ENCODE assay signal across 5 worm cellular contexts in the genomic region with DNA sequence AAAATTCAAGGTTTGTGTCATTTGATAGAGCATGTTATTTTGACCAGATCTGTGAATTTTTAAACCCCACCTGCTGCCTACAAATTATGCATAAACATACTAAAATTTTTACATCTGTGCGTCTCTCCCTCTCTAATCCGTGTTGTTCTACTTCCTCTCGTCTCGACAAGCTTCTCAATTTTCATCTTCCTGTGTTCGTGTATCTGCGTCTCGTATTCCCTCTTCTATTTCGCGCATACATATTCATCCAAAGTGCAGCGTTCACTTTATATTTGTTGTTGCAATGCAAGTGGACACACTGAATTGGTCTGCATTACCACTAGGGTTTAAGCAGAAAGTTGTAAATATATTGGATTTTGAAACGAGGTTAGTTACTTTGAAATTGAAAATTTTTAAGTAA.
TF ChIP-seq lines count a peak whose summit lies in the region.

A gene (plus strand): TSS at position 274 of the 400 bp plus-strand sequence.

TF ChIP-seq in whole organism, L1 larva, 84 proteins besides CTCF, POLR2A, EP300 and RAD21:
- no peak for TF ChIP-seq F16B12.6 (tag; optimal IDR thresholded peaks at IDR 0.05; lab: Kevin White, UChicago)
- peak; percentile 14 for TF ChIP-seq lin-14 (GFP tag; optimal IDR thresholded peaks at IDR 0.05; lab: Kevin White, UChicago)

TF ChIP-seq in whole organism, L2 larva, 48 proteins besides CTCF, POLR2A, EP300 and RAD21:
- TF ChIP-seq nhr-6 (tag; optimal IDR thresholded peaks at IDR 0.05; lab: Kevin White, UChicago) = no peak
- TF ChIP-seq C34F6.9 (tag; optimal IDR thresholded peaks at IDR 0.05; lab: Kevin White, UChicago) = peak; percentile 21
- TF ChIP-seq unc-55 (GFP tag; optimal IDR thresholded peaks at IDR 0.05; lab: Kevin White, UChicago) = peak; percentile 62
- TF ChIP-seq Y55F3AM.14 (GFP tag; optimal IDR thresholded peaks at IDR 0.05; lab: Kevin White, UChicago) = no peak

TF ChIP-seq in whole organism, late embryonic, 69 proteins besides CTCF, POLR2A, EP300 and RAD21:
- peak; percentile 35 for TF ChIP-seq nfya-1 (tag; optimal IDR thresholded peaks at IDR 0.05; lab: Kevin White, UChicago)
- no peak for TF ChIP-seq fkh-10 (GFP tag; optimal IDR thresholded peaks at IDR 0.05; lab: Kevin White, UChicago)
- TF ChIP-seq pha-2 (tag; optimal IDR thresholded peaks at IDR 0.05; lab: Kevin White, UChicago) = peak; percentile 7
- peak; percentile 12 for TF ChIP-seq ceh-31 (tag; optimal IDR thresholded peaks at IDR 0.05; lab: Kevin White, UChicago)
- no peak for TF ChIP-seq unc-55 (GFP tag; optimal IDR thresholded peaks at IDR 0.05; lab: Kevin White, UChicago)
- TF ChIP-seq nhr-11 (tag; optimal IDR thresholded peaks at IDR 0.05; lab: Kevin White, UChicago) = no peak
- TF ChIP-seq pax-1 (tag; optimal IDR thresholded peaks at IDR 0.05; lab: Kevin White, UChicago) = no peak
- no peak for TF ChIP-seq hlh-13 (GFP tag; optimal IDR thresholded peaks at IDR 0.05; lab: Kevin White, UChicago)
- no peak for TF ChIP-seq ceh-9 (tag; optimal IDR thresholded peaks at IDR 0.05; lab: Kevin White, UChicago)
- peak; percentile 87 for TF ChIP-seq ceh-34 (tag; optimal IDR thresholded peaks at IDR 0.05; lab: Kevin White, UChicago)
- TF ChIP-seq hlh-6 (tag; optimal IDR thresholded peaks at IDR 0.05; lab: Kevin White, UChicago) = no peak
TF ChIP-seq in whole organism, late embryonic: peak in this region for 4.

TF ChIP-seq in whole organism, midembryonic, 9 proteins besides CTCF, POLR2A, EP300 and RAD21:
- TF ChIP-seq med-1 (GFP tag; optimal IDR thresholded peaks at IDR 0.05; lab: Kevin White, UChicago; ENCODE audit: insufficient read depth) = no peak
- peak; percentile 67 for TF ChIP-seq cog-1 (tag; optimal IDR thresholded peaks at IDR 0.05; lab: Kevin White, UChicago)
- TF ChIP-seq tab-1 (GFP tag; IDR thresholded peaks at IDR 0.05; lab: Robert Waterston, UW) = no peak
- no peak for TF ChIP-seq ref-1 (GFP tag; conservative IDR thresholded peaks at IDR 0.05; lab: Robert Waterston, UW)
- no peak for TF ChIP-seq ztf-29 (GFP tag; IDR thresholded peaks at IDR 0.05; lab: Robert Waterston, UW)
- TF ChIP-seq ztf-23 (GFP tag; IDR thresholded peaks at IDR 0.05; lab: Robert Waterston, UW) = no peak
- TF ChIP-seq flt-1 (GFP tag; IDR thresholded peaks at IDR 0.05; lab: Robert Waterston, UW) = no peak
- TF ChIP-seq T22C8.4 (GFP tag; IDR thresholded peaks at IDR 0.05; lab: Robert Waterston, UW) = no peak
TF ChIP-seq in whole organism, midembryonic: peak in this region for 1.

TF ChIP-seq in whole organism, mixed stage, embryonic, 35 proteins besides CTCF, POLR2A, EP300 and RAD21:
- no peak for TF ChIP-seq zip-8 (tag; optimal IDR thresholded peaks at IDR 0.05; lab: Kevin White, UChicago)
- TF ChIP-seq ceh-83 (GFP tag; optimal IDR thresholded peaks at IDR 0.05; lab: Kevin White, UChicago) = no peak
- no peak for TF ChIP-seq unc-120 (tag; optimal IDR thresholded peaks at IDR 0.05; lab: Kevin White, UChicago; ENCODE audit: poor library complexity, severe bottlenecking)
- no peak for TF ChIP-seq mep-1 (tag; optimal IDR thresholded peaks at IDR 0.05; lab: Kevin White, UChicago)
- no peak for TF ChIP-seq nhr-2 (tag; optimal IDR thresholded peaks at IDR 0.05; lab: Kevin White, UChicago)
- TF ChIP-seq pha-4 (tag; optimal IDR thresholded peaks at IDR 0.05; lab: Kevin White, UChicago) = peak; percentile 41
- TF ChIP-seq drap-1 (GFP tag; optimal IDR thresholded peaks at IDR 0.05; lab: Kevin White, UChicago) = no peak
- TF ChIP-seq unc-62 (GFP tag; optimal IDR thresholded peaks at IDR 0.05; lab: Kevin White, UChicago) = no peak
- peak; percentile 50 for TF ChIP-seq ces-1 (GFP tag; optimal IDR thresholded peaks at IDR 0.05; lab: Kevin White, UChicago)
- peak; percentile 6 for TF ChIP-seq mls-2 (tag; optimal IDR thresholded peaks at IDR 0.05; lab: Kevin White, UChicago)
TF ChIP-seq in whole organism, mixed stage, embryonic: peak in this region for 3.
